Fruit fly (Drosophila melanogaster): Measurements from ENCODE around the gene Syt14.

dm6 chr3R:4346636-4347035 is 27.8 kb upstream of the Syt14 start, which contains the start of gene hkb:
- no peak for TF ChIP-seq svp (GFP tag)
- TF ChIP-seq CG3919 (GFP tag; optimal IDR thresholded peaks at IDR 0.05), result no peak
